In genomic region chr3R:26021195-26021914, dm6 we compare ENCODE assay signal across 6 fruit fly cellular contexts.
TF ChIP-seq lines count a peak whose summit lies in the region.

No protein-coding gene starts in this region.

- peak; percentile 49 for TF ChIP-seq CTCF in whole organism, embryonic (GFP tag; optimal IDR thresholded peaks at IDR 0.05; lab: Kevin White, UChicago)

TF ChIP-seq in whole organism, 6 proteins besides CTCF, POLR2A, EP300 and RAD21:
- peak; percentile 62 for TF ChIP-seq Dll (optimal IDR thresholded peaks at IDR 0.05; lab: Kevin White, UChicago)
- TF ChIP-seq psq (optimal IDR thresholded peaks at IDR 0.05; lab: Kevin White, UChicago): no peak
- TF ChIP-seq CG8478 (optimal IDR thresholded peaks at IDR 0.05; lab: Kevin White, UChicago): no peak

TF ChIP-seq in whole organism, adult, 20 proteins besides CTCF, POLR2A, EP300 and RAD21 (continues in another document):
- TF ChIP-seq toe (GFP tag; optimal IDR thresholded peaks at IDR 0.05; lab: Kevin White, UChicago): peak; percentile 43
- peak; percentile 44 for TF ChIP-seq CG14711 (tag; optimal IDR thresholded peaks at IDR 0.05; lab: Kevin White, UChicago)
- no peak for TF ChIP-seq Mnt (GFP tag; optimal IDR thresholded peaks at IDR 0.05; lab: Kevin White, UChicago)
- TF ChIP-seq CG12768 (GFP tag; optimal IDR thresholded peaks at IDR 0.05; lab: Kevin White, UChicago): peak; percentile 53
- TF ChIP-seq kay (GFP tag; lab: Kevin White, UChicago; ENCODE audit: borderline replicate concordance): no peak
- peak; percentile 58 for TF ChIP-seq CG33017 (tag; optimal IDR thresholded peaks at IDR 0.05; lab: Kevin White, UChicago)
- peak; percentile 42 for TF ChIP-seq Hr96 (GFP tag; optimal IDR thresholded peaks at IDR 0.05; lab: Kevin White, UChicago)
- peak; percentile 12 for TF ChIP-seq CG1620 (GFP tag; optimal IDR thresholded peaks at IDR 0.05; lab: Kevin White, UChicago)
- TF ChIP-seq CG11617 (GFP tag; optimal IDR thresholded peaks at IDR 0.05; lab: Kevin White, UChicago): peak; percentile 81
- no peak for TF ChIP-seq cic (GFP tag; optimal IDR thresholded peaks at IDR 0.05; lab: Kevin White, UChicago)
- no peak for TF ChIP-seq Clk (GFP tag; optimal IDR thresholded peaks at IDR 0.05; lab: Kevin White, UChicago)
- TF ChIP-seq bab1 (GFP tag; optimal IDR thresholded peaks at IDR 0.05; lab: Kevin White, UChicago): peak; percentile 17
- no peak for TF ChIP-seq ovo (GFP tag; optimal IDR thresholded peaks at IDR 0.05; lab: Kevin White, UChicago)
- peak; percentile 64 for TF ChIP-seq CG7101 (tag; optimal IDR thresholded peaks at IDR 0.05; lab: Kevin White, UChicago)
- TF ChIP-seq pad (GFP tag; optimal IDR thresholded peaks at IDR 0.05; lab: Kevin White, UChicago): peak; percentile 60
- peak; percentile 79 for TF ChIP-seq CG5204 (GFP tag; optimal IDR thresholded peaks at IDR 0.05; lab: Kevin White, UChicago)
- TF ChIP-seq tj (GFP tag; optimal IDR thresholded peaks at IDR 0.05; lab: Kevin White, UChicago): peak; percentile 9
- TF ChIP-seq cnc (optimal IDR thresholded peaks at IDR 0.05; lab: Kevin White, UChicago): no peak

TF ChIP-seq in whole organism, embryonic, 481 proteins besides CTCF, POLR2A, EP300 and RAD21 (continues in another document):
- TF ChIP-seq CG32532 (GFP tag; IDR thresholded peaks at IDR 0.05; lab: Robert Waterston, UW): peak; percentile 82
- TF ChIP-seq CG3163 (GFP tag; optimal IDR thresholded peaks at IDR 0.05; lab: Kevin White, UChicago): peak; percentile 32
- peak; percentile 97 for TF ChIP-seq CG14710 (tag; optimal IDR thresholded peaks at IDR 0.05; lab: Kevin White, UChicago)
- TF ChIP-seq caup (GFP tag; optimal IDR thresholded peaks at IDR 0.05; lab: Kevin White, UChicago; ENCODE audit: severe bottlenecking): peak; percentile 82
- 0 out of 2 replicates have a peak, but pooled peaks have one; percentile 46 for TF ChIP-seq toy (GFP tag; IDR thresholded peaks at IDR 0.05; lab: Robert Waterston, UW)
- peak; percentile 57 for TF ChIP-seq CG17802 (tag; optimal IDR thresholded peaks at IDR 0.05; lab: Kevin White, UChicago)
- TF ChIP-seq repo (GFP tag; optimal IDR thresholded peaks at IDR 0.05; lab: Kevin White, UChicago): peak; percentile 64
- peak; percentile 81 for TF ChIP-seq CG17568 (GFP tag; optimal IDR thresholded peaks at IDR 0.05; lab: Kevin White, UChicago)
- peak; percentile 90 for TF ChIP-seq lilli (GFP tag; optimal IDR thresholded peaks at IDR 0.05; lab: Kevin White, UChicago)
- TF ChIP-seq CG11695 (GFP tag; IDR thresholded peaks at IDR 0.05; lab: Robert Waterston, UW): peak; percentile 91
- peak; percentile 94 for TF ChIP-seq sqz (GFP tag; optimal IDR thresholded peaks at IDR 0.05; lab: Kevin White, UChicago)
- TF ChIP-seq schlank (tag; optimal IDR thresholded peaks at IDR 0.05; lab: Kevin White, UChicago): peak; percentile 31
- TF ChIP-seq Atf-2 (GFP tag; optimal IDR thresholded peaks at IDR 0.05; lab: Kevin White, UChicago): peak; percentile 95
- peak; percentile 79 for TF ChIP-seq NC2β (GFP tag; optimal IDR thresholded peaks at IDR 0.05; lab: Kevin White, UChicago)
- no peak; the same call in 2 of the 3 replicates for TF ChIP-seq HLH4C (GFP tag; IDR thresholded peaks at IDR 0.05; lab: Robert Waterston, UW; ENCODE audit: partially characterized antibody)
- no peak for TF ChIP-seq pita (GFP tag; optimal IDR thresholded peaks at IDR 0.05; lab: Kevin White, UChicago)
- peak; percentile 95 for TF ChIP-seq CG9437 (GFP tag; optimal IDR thresholded peaks at IDR 0.05; lab: Kevin White, UChicago)

TF ChIP-seq in whole organism, prepupa, 60 proteins besides CTCF, POLR2A, EP300 and RAD21 (continues in another document):
- TF ChIP-seq CG6276 (GFP tag; optimal IDR thresholded peaks at IDR 0.05; lab: Kevin White, UChicago): peak; percentile 95
- peak; percentile 93 for TF ChIP-seq CG10669 (GFP tag; optimal IDR thresholded peaks at IDR 0.05; lab: Kevin White, UChicago)
- peak; percentile 95 for TF ChIP-seq Met (GFP tag; optimal IDR thresholded peaks at IDR 0.05; lab: Kevin White, UChicago)
- peak; percentile 66 for TF ChIP-seq Gug (GFP tag; IDR thresholded peaks at IDR 0.05; lab: Robert Waterston, UW)
- TF ChIP-seq CG11294 (GFP tag; IDR thresholded peaks at IDR 0.05; lab: Robert Waterston, UW): peak; percentile 71; the same call in 1 of the 2 replicates
- peak; percentile 92 for TF ChIP-seq Ets21C (GFP tag; optimal IDR thresholded peaks at IDR 0.05; lab: Kevin White, UChicago)
- TF ChIP-seq OdsH (GFP tag; optimal IDR thresholded peaks at IDR 0.05; lab: Kevin White, UChicago): peak; percentile 92
- TF ChIP-seq dac (GFP tag; optimal IDR thresholded peaks at IDR 0.05; lab: Kevin White, UChicago): peak; percentile 81
- peak; percentile 96 for TF ChIP-seq CG10631 (GFP tag; optimal IDR thresholded peaks at IDR 0.05; lab: Kevin White, UChicago)
- peak; percentile 71 for TF ChIP-seq CG6854 (GFP tag; optimal IDR thresholded peaks at IDR 0.05; lab: Kevin White, UChicago)
- TF ChIP-seq Smox (GFP tag; optimal IDR thresholded peaks at IDR 0.05; lab: Kevin White, UChicago): peak; percentile 93
- TF ChIP-seq CG34406 (GFP tag; optimal IDR thresholded peaks at IDR 0.05; lab: Kevin White, UChicago): peak; percentile 94
- peak; percentile 53 for TF ChIP-seq vri (GFP tag; optimal IDR thresholded peaks at IDR 0.05; lab: Kevin White, UChicago)
- TF ChIP-seq CG8632 (GFP tag; optimal IDR thresholded peaks at IDR 0.05; lab: Kevin White, UChicago): peak; percentile 93
- peak; percentile 89 for TF ChIP-seq Hr39 (GFP tag; optimal IDR thresholded peaks at IDR 0.05; lab: Kevin White, UChicago)
- TF ChIP-seq CG11902 (GFP tag; optimal IDR thresholded peaks at IDR 0.05; lab: Kevin White, UChicago): peak; percentile 92
- peak; percentile 82 for TF ChIP-seq CG15336 (GFP tag; IDR thresholded peaks at IDR 0.05; lab: Robert Waterston, UW)
- TF ChIP-seq Sox14 (GFP tag; optimal IDR thresholded peaks at IDR 0.05; lab: Kevin White, UChicago): peak; percentile 92

TF ChIP-seq in whole organism, pupa, 21 proteins besides CTCF, POLR2A, EP300 and RAD21 (continues in another document):
- TF ChIP-seq CG8159 (tag; optimal IDR thresholded peaks at IDR 0.05; lab: Kevin White, UChicago) (peak; percentile 97), gl (tag; optimal IDR thresholded peaks at IDR 0.05; lab: Kevin White, UChicago) (peak; percentile 50), CG8301 (tag; optimal IDR thresholded peaks at IDR 0.05; lab: Kevin White, UChicago) (peak; percentile 94), CG4496 (GFP tag; IDR thresholded peaks at IDR 0.05; lab: Robert Waterston, UW) (peak; percentile 60; the same call in 1 of the 3 replicates), CG10348 (GFP tag; IDR thresholded peaks at IDR 0.05; lab: Robert Waterston, UW) (no peak; the same call in 1 of the 2 replicates), Ets98B (GFP tag; IDR thresholded peaks at IDR 0.05; lab: Robert Waterston, UW) (peak; percentile 41), CG15710 (tag; optimal IDR thresholded peaks at IDR 0.05; lab: Kevin White, UChicago) (peak; percentile 94), Pif1A (GFP tag; optimal IDR thresholded peaks at IDR 0.05; lab: Kevin White, UChicago) (peak; percentile 77), Pif1B (GFP tag; optimal IDR thresholded peaks at IDR 0.05; lab: Kevin White, UChicago) (peak; percentile 66), CG32121 (GFP tag; IDR thresholded peaks at IDR 0.05; lab: Robert Waterston, UW) (peak; percentile 68), CG12605 (GFP tag; IDR thresholded peaks at IDR 0.05; lab: Robert Waterston, UW) (0 out of 2 replicates have a peak, but pooled peaks have one; percentile 23), EcR (GFP tag; optimal IDR thresholded peaks at IDR 0.05; lab: Kevin White, UChicago) (peak; percentile 30), CG34367 (tag; optimal IDR thresholded peaks at IDR 0.05; lab: Kevin White, UChicago) (peak; percentile 90), D1 (tag; optimal IDR thresholded peaks at IDR 0.05; lab: Kevin White, UChicago) (peak; percentile 92), CG17806 (tag; optimal IDR thresholded peaks at IDR 0.05; lab: Kevin White, UChicago) (peak; percentile 90), rn (GFP tag; IDR thresholded peaks at IDR 0.05; lab: Robert Waterston, UW) (peak; percentile 77), CG13204 (GFP tag; optimal IDR thresholded peaks at IDR 0.05; lab: Kevin White, UChicago) (peak; percentile 81), Snoo (tag; optimal IDR thresholded peaks at IDR 0.05; lab: Kevin White, UChicago) (peak; percentile 94), CG9948 (tag; optimal IDR thresholded peaks at IDR 0.05; lab: Kevin White, UChicago) (peak; percentile 96)

TF ChIP-seq in whole organism, wandering third instar larva, 38 proteins besides CTCF, POLR2A, EP300 and RAD21 (continues in another document):
- no peak for TF ChIP-seq pan (optimal IDR thresholded peaks at IDR 0.05; lab: Kevin White, UChicago)
- peak; percentile 78 for TF ChIP-seq sv (GFP tag; optimal IDR thresholded peaks at IDR 0.05; lab: Kevin White, UChicago)
- TF ChIP-seq Rel (GFP tag; optimal IDR thresholded peaks at IDR 0.05; lab: Kevin White, UChicago): no peak
- peak; percentile 19 for TF ChIP-seq Rel (tag; optimal IDR thresholded peaks at IDR 0.05; lab: Kevin White, UChicago)
- TF ChIP-seq lola (GFP tag; optimal IDR thresholded peaks at IDR 0.05; lab: Kevin White, UChicago): no peak
- no peak for TF ChIP-seq Abd-B (GFP tag; optimal IDR thresholded peaks at IDR 0.05; lab: Kevin White, UChicago)
- TF ChIP-seq dsf (GFP tag; optimal IDR thresholded peaks at IDR 0.05; lab: Kevin White, UChicago; ENCODE audit: borderline replicate concordance): no peak
- peak; percentile 71 for TF ChIP-seq br (GFP tag; optimal IDR thresholded peaks at IDR 0.05; lab: Kevin White, UChicago)
- no peak for TF ChIP-seq CrebA (GFP tag; optimal IDR thresholded peaks at IDR 0.05; lab: Kevin White, UChicago; ENCODE audit: borderline replicate concordance)
- TF ChIP-seq fru (GFP tag; optimal IDR thresholded peaks at IDR 0.05; lab: Kevin White, UChicago): peak; percentile 89
- peak in 1 of 2 experiments; percentile 91 for TF ChIP-seq foxo (GFP tag; optimal IDR thresholded peaks at IDR 0.05; lab: Kevin White, UChicago)
- TF ChIP-seq Hnf4 (GFP tag; optimal IDR thresholded peaks at IDR 0.05; lab: Kevin White, UChicago): peak; percentile 54
- peak in 1 of 2 experiments; percentile 65 for TF ChIP-seq dl (GFP tag; optimal IDR thresholded peaks at IDR 0.05; lab: Kevin White, UChicago; ENCODE audit: insufficient read depth in 1 of 2, partially characterized antibody in 2 of 2)
- peak; percentile 86 for TF ChIP-seq CG9705 (GFP tag; optimal IDR thresholded peaks at IDR 0.05; lab: Kevin White, UChicago)
- TF ChIP-seq N (GFP tag; optimal IDR thresholded peaks at IDR 0.05; lab: Kevin White, UChicago): no peak
- TF ChIP-seq h (GFP tag; optimal IDR thresholded peaks at IDR 0.05; lab: Kevin White, UChicago): peak; percentile 85
- peak; percentile 89 for TF ChIP-seq OdsH (GFP tag; optimal IDR thresholded peaks at IDR 0.05; lab: Kevin White, UChicago)
- peak; percentile 75 for TF ChIP-seq Dif (GFP tag; optimal IDR thresholded peaks at IDR 0.05; lab: Kevin White, UChicago; ENCODE audit: partially characterized antibody)
- TF ChIP-seq ey (GFP tag; optimal IDR thresholded peaks at IDR 0.05; lab: Kevin White, UChicago): peak; percentile 88
- peak; percentile 53 for TF ChIP-seq brk (GFP tag; optimal IDR thresholded peaks at IDR 0.05; lab: Kevin White, UChicago)
- no peak for TF ChIP-seq usp (GFP tag; optimal IDR thresholded peaks at IDR 0.05; lab: Kevin White, UChicago)
- no peak for TF ChIP-seq Dfd (GFP tag; optimal IDR thresholded peaks at IDR 0.05; lab: Kevin White, UChicago)
